Fruit fly (Drosophila melanogaster) whole organism, embryonic: Measurements from ENCODE around the gene Ank2.

Experiments
- Atf-2 ChIP-seq: fragments of 200-800 bp; sonication (Bioruptor generic); optimal IDR thresholded peaks from 2 replicates; lab custom pipeline; 2016; ENCODE audit warnings: missing biosample characterization, missing genetic modification characterization
- CG8478 ChIP-seq: fragments of >200 bp; optimal IDR thresholded peaks from 2 replicates; lab custom pipeline; 2018
- Hr39 ChIP-seq: fragments of >200 bp; optimal IDR thresholded peaks from 2 replicates; lab custom pipeline; 2017
- bsh ChIP-seq, 2 experiments: fragments of 200-800 bp; sonication (Bioruptor generic); optimal IDR thresholded peaks; 2 replicates each; lab custom pipeline; 2017 to 2018; ENCODE audit warnings: mild to moderate bottlenecking in 2 of 2, missing biosample characterization in 2 of 2, missing genetic modification characterization in 2 of 2, moderate library complexity in 1 of 2

- no peak for TF ChIP-seq Atf-2
- TF ChIP-seq Hr39 (lab: Kevin White, UChicago): no peak
- TF ChIP-seq bsh (GFP tag; optimal IDR thresholded peaks at IDR 0.05; lab: Kevin White, UChicago): no peak
- no peak for TF ChIP-seq CG8478
Measured at dm6 chr3L:7641467-7641866, 76.7 kb downstream of the Ank2 start, which contains the start of gene CG7506.
